Worm (Caenorhabditis elegans) whole organism, L4/young adult: Measurements from ENCODE around the gene set-14.

ENCODE experiments used
- W03F9.2 ChIP-seq: fragments of 150-350 bp; optimal IDR thresholded peaks from 2 replicates; lab custom pipeline; 2014; ENCODE audit warnings: missing biosample characterization, missing genetic modification characterization
- dao-5 ChIP-seq: sonication (generic microtip); optimal IDR thresholded peaks from 2 replicates; lab custom pipeline; 2016; ENCODE audit warnings: missing genotype, missing genetic modification characterization, moderate library complexity, missing compliant biosample characterization
- him-1 ChIP-seq: sonication (generic microtip); optimal IDR thresholded peaks from 2 replicates; lab custom pipeline; 2016; ENCODE audit warnings: missing genotype, missing genetic modification reagents, missing genetic modification characterization, missing compliant biosample characterization

Gene set-14

ce11 chrII:10761653-10762052 is 34.4 kb downstream of the set-14 start:
- TF ChIP-seq dao-5 (tag; lab: Kevin White, UChicago) = no peak
- no peak for TF ChIP-seq W03F9.2 (tag; lab: Kevin White, UChicago)
- TF ChIP-seq him-1 (tag; lab: Kevin White, UChicago) = peak; percentile 65

ce11 chrII:10760801-10761200 is 35.3 kb downstream of the set-14 start:
- TF ChIP-seq him-1 (tag; lab: Kevin White, UChicago) = no peak
- TF ChIP-seq dao-5 (tag; lab: Kevin White, UChicago) = no peak
- no peak for TF ChIP-seq W03F9.2 (tag; lab: Kevin White, UChicago)

- no peak for TF ChIP-seq W03F9.2 (tag; lab: Kevin White, UChicago)
- TF ChIP-seq dao-5 (tag; lab: Kevin White, UChicago) = no peak
- no peak for TF ChIP-seq him-1 (tag; lab: Kevin White, UChicago)
These were observed 36.7 kb downstream of the set-14 start for ce11 chrII:10759425-10759824.

- no peak for TF ChIP-seq dao-5 (tag; lab: Kevin White, UChicago)
- TF ChIP-seq him-1 (tag; lab: Kevin White, UChicago) = no peak
- TF ChIP-seq W03F9.2 (tag; lab: Kevin White, UChicago) = no peak
These were observed 37.1 kb downstream of the set-14 start for ce11 chrII:10758951-10759350.

- no peak for TF ChIP-seq him-1 (tag; lab: Kevin White, UChicago)
- no peak for TF ChIP-seq dao-5 (tag; lab: Kevin White, UChicago)
- TF ChIP-seq W03F9.2 (tag; lab: Kevin White, UChicago) = no peak
These were observed 40.6 kb downstream of the set-14 start for ce11 chrII:10755455-10755854.

- no peak for TF ChIP-seq W03F9.2 (tag; lab: Kevin White, UChicago)
- no peak for TF ChIP-seq him-1 (tag; lab: Kevin White, UChicago)
- TF ChIP-seq dao-5 (tag; lab: Kevin White, UChicago) = no peak
These were observed 42.4 kb downstream of the set-14 start for ce11 chrII:10753694-10754093.

- TF ChIP-seq him-1 (tag; lab: Kevin White, UChicago) = peak; percentile 0
- no peak for TF ChIP-seq dao-5 (tag; lab: Kevin White, UChicago)
- TF ChIP-seq W03F9.2 (tag; lab: Kevin White, UChicago) = no peak
These were observed 51.3 kb downstream of the set-14 start for ce11 chrII:10744801-10745200.
